Worm (Caenorhabditis elegans) whole organism, mixed stage, embryonic: ENCODE data around the gene srh-187.

ENCODE experiments used
- M03D4.4 ChIP-seq: sonication (generic microtip); optimal IDR thresholded peaks from 2 replicates; lab custom pipeline; 2017; ENCODE audit warnings: mild to moderate bottlenecking, missing genetic modification characterization, missing compliant biosample characterization
- bed-3 ChIP-seq: fragments of 200-800 bp; sonication (Bioruptor generic); optimal IDR thresholded peaks from 3 replicates; lab custom pipeline; 2018; ENCODE audit warnings: mild to moderate bottlenecking, missing genetic modification characterization, moderate library complexity, missing compliant biosample characterization
- blmp-1 ChIP-seq: fragments of 150-350 bp; optimal IDR thresholded peaks from 2 replicates; lab custom pipeline; 2014; ENCODE audit warnings: missing biosample characterization, missing genetic modification characterization
- ceh-39 ChIP-seq: fragments of 150-350 bp; optimal IDR thresholded peaks from 2 replicates; lab custom pipeline; 2014; ENCODE audit warnings: missing biosample characterization, missing genetic modification characterization
- ceh-43 ChIP-seq: fragments of 200-800 bp; sonication (Bioruptor generic); optimal IDR thresholded peaks from 2 replicates; lab custom pipeline; 2018; ENCODE audit warnings: mild to moderate bottlenecking, missing genetic modification characterization, moderate library complexity, missing compliant biosample characterization
- ceh-83 ChIP-seq: fragments of 200-800 bp; sonication (Bioruptor generic); optimal IDR thresholded peaks from 2 replicates; lab custom pipeline; 2018; ENCODE audit warnings: mild to moderate bottlenecking, missing genetic modification characterization, missing compliant biosample characterization
- ces-1 ChIP-seq: fragments of 150-350 bp; optimal IDR thresholded peaks from 2 replicates; lab custom pipeline; 2014; ENCODE audit warnings: missing biosample characterization, missing genetic modification reagents, missing genetic modification characterization
- cnd-1 ChIP-seq: fragments of 200-800 bp; sonication (Bioruptor generic); optimal IDR thresholded peaks from 2 replicates; lab custom pipeline; 2018; ENCODE audit warnings: mild to moderate bottlenecking, missing genetic modification characterization, missing compliant biosample characterization
- drap-1 ChIP-seq: fragments of 200-800 bp; sonication (Bioruptor generic); optimal IDR thresholded peaks from 3 replicates; lab custom pipeline; 2018; ENCODE audit warnings: mild to moderate bottlenecking, missing genetic modification characterization, missing compliant biosample characterization
- elt-1 ChIP-seq: sonication (generic microtip); optimal IDR thresholded peaks from 2 replicates; lab custom pipeline; 2017; ENCODE audit warnings: missing genetic modification characterization, mild to moderate bottlenecking, missing compliant biosample characterization, antibody characterized with exemption, moderate library complexity, borderline replicate concordance; ENCODE audit not compliant: insufficient read depth
- elt-3 ChIP-seq: fragments of 150-350 bp; optimal IDR thresholded peaks from 2 replicates; lab custom pipeline; 2014; ENCODE audit warnings: missing biosample characterization, missing genetic modification characterization
- ham-2 ChIP-seq: fragments of 200-800 bp; sonication (Bioruptor generic); optimal IDR thresholded peaks from 2 replicates; lab custom pipeline; 2018; ENCODE audit warnings: mild to moderate bottlenecking, missing genetic modification characterization, missing compliant biosample characterization
- hlh-1 ChIP-seq: fragments of 150-350 bp; optimal IDR thresholded peaks from 2 replicates; lab custom pipeline; 2014; ENCODE audit warnings: missing biosample characterization, missing genetic modification reagents, missing genetic modification characterization
- lin-32 ChIP-seq: fragments of 200-800 bp; sonication (Bioruptor generic); optimal IDR thresholded peaks from 2 replicates; lab custom pipeline; 2018; ENCODE audit warnings: mild to moderate bottlenecking, missing genetic modification characterization, missing compliant biosample characterization
- lsy-2 ChIP-seq: fragments of 150-350 bp; optimal IDR thresholded peaks from 2 replicates; lab custom pipeline; 2014; ENCODE audit warnings: missing biosample characterization, missing genetic modification characterization
- mab-5 ChIP-seq: fragments of 150-350 bp; optimal IDR thresholded peaks from 2 replicates; lab custom pipeline; 2014; ENCODE audit warnings: missing biosample characterization, missing genetic modification characterization
- mep-1 ChIP-seq: fragments of 150-350 bp; optimal IDR thresholded peaks from 2 replicates; lab custom pipeline; 2017; ENCODE audit warnings: missing biosample characterization, missing genetic modification reagents, missing genetic modification characterization, inconsistent platforms
- mls-2 ChIP-seq: sonication (generic microtip); optimal IDR thresholded peaks from 2 replicates; lab custom pipeline; 2016; ENCODE audit warnings: mild to moderate bottlenecking, missing genetic modification characterization, moderate library complexity, missing compliant biosample characterization
- nhr-12 ChIP-seq: fragments of 150-350 bp; optimal IDR thresholded peaks from 2 replicates; lab custom pipeline; 2014; ENCODE audit warnings: missing biosample characterization, missing genetic modification characterization
- nhr-2 ChIP-seq: fragments of 150-350 bp; optimal IDR thresholded peaks from 2 replicates; lab custom pipeline; 2014; ENCODE audit warnings: missing biosample characterization, missing genetic modification characterization
- nhr-237 ChIP-seq: fragments of 150-350 bp; optimal IDR thresholded peaks from 2 replicates; lab custom pipeline; 2014; ENCODE audit warnings: missing biosample characterization, missing genetic modification characterization
- nhr-28 ChIP-seq: fragments of 150-350 bp; optimal IDR thresholded peaks from 2 replicates; lab custom pipeline; 2014; ENCODE audit warnings: missing biosample characterization, missing genetic modification characterization
- nhr-76 ChIP-seq: sonication (generic microtip); optimal IDR thresholded peaks from 2 replicates; lab custom pipeline; 2017; ENCODE audit warnings: missing biosample characterization, missing genetic modification characterization
- pha-4 ChIP-seq: fragments of 150-350 bp; optimal IDR thresholded peaks from 2 replicates; lab custom pipeline; 2018; ENCODE audit warnings: missing biosample characterization, missing genetic modification reagents, missing genetic modification characterization
- sem-2 ChIP-seq: fragments of 200-800 bp; sonication (Bioruptor generic); optimal IDR thresholded peaks from 2 replicates; lab custom pipeline; 2018; ENCODE audit warnings: mild to moderate bottlenecking, missing genetic modification characterization, missing compliant biosample characterization
- snpc-4 ChIP-seq: fragments of 150-350 bp; optimal IDR thresholded peaks from 2 replicates; lab custom pipeline; 2014; ENCODE audit warnings: missing biosample characterization, missing genetic modification characterization
- sptf-1 ChIP-seq: sonication (generic microtip); optimal IDR thresholded peaks from 2 replicates; lab custom pipeline; 2017; ENCODE audit warnings: mild to moderate bottlenecking, missing genetic modification characterization, moderate library complexity, missing compliant biosample characterization
- tbx-8 ChIP-seq: fragments of 200-800 bp; sonication (Bioruptor generic); optimal IDR thresholded peaks from 2 replicates; lab custom pipeline; 2018; ENCODE audit warnings: mild to moderate bottlenecking, missing genetic modification characterization, moderate library complexity, missing compliant biosample characterization
- unc-120 ChIP-seq: sonication (generic microtip); optimal IDR thresholded peaks from 2 replicates; lab custom pipeline; 2017; ENCODE audit warnings: missing genetic modification characterization, missing compliant biosample characterization; ENCODE audit not compliant: poor library complexity, severe bottlenecking
- unc-39 ChIP-seq: fragments of 150-350 bp; optimal IDR thresholded peaks from 2 replicates; lab custom pipeline; 2014; ENCODE audit warnings: missing biosample characterization, missing genetic modification characterization
- unc-62 ChIP-seq: fragments of 150-350 bp; optimal IDR thresholded peaks from 2 replicates; lab custom pipeline; 2014; ENCODE audit warnings: missing biosample characterization, missing genetic modification reagents, missing genetic modification characterization
- zip-8 ChIP-seq: fragments of 150-350 bp; optimal IDR thresholded peaks from 2 replicates; lab custom pipeline; 2014; ENCODE audit warnings: missing biosample characterization, missing genetic modification characterization
- ztf-11 ChIP-seq: fragments of 150-350 bp; optimal IDR thresholded peaks from 2 replicates; lab custom pipeline; 2014; ENCODE audit warnings: missing biosample characterization, missing genetic modification characterization

The srh-187 gene

ce11 chrV:7325285-7325684 is 14.4 kb downstream of the srh-187 start, which contains the start of gene srx-92:
srx-92 (minus strand) TSS chrV:7325385.
- TF ChIP-seq ztf-11 (tag; lab: Kevin White, UChicago) (no peak), hlh-1 (tag; lab: Kevin White, UChicago) (no peak), zip-8 (tag; lab: Kevin White, UChicago) (no peak), sem-2 (no peak), nhr-76 (tag; lab: Kevin White, UChicago) (no peak), lin-32 (GFP tag; lab: Kevin White, UChicago) (no peak), ceh-39 (no peak), mab-5 (tag; lab: Kevin White, UChicago) (no peak), elt-1 (tag; lab: Kevin White, UChicago) (no peak), pha-4 (tag; lab: Kevin White, UChicago) (no peak), unc-62 (GFP tag; lab: Kevin White, UChicago) (no peak), ceh-83 (GFP tag; lab: Kevin White, UChicago) (no peak), ceh-43 (GFP tag; lab: Kevin White, UChicago) (no peak), tbx-8 (GFP tag; lab: Kevin White, UChicago) (no peak), unc-120 (tag; lab: Kevin White, UChicago) (no peak), mls-2 (tag; lab: Kevin White, UChicago) (no peak), nhr-2 (tag; lab: Kevin White, UChicago) (no peak), mep-1 (tag; lab: Kevin White, UChicago) (no peak), M03D4.4 (tag; lab: Kevin White, UChicago) (no peak), sptf-1 (no peak)

DNA sequence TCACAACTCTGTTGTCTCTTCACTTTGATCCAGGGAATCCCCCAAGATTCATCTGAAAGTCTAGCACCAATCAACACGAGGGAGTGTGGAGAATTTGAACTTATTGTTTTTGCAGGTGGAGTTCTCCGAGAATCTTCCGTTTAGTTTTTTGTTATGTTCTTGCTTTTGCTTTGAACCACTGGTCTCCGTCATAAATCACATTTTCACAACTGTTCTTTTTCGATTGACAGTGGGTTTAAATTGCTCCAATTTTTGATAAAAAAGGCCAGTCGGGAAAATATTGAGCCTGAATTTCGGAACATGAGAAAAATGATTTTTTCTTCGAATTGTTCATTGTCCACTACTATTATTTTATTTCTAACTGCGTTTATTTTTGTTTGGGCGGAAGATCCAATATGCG is 17.8 kb downstream of the srh-187 start, which contains the start of gene F10G2.10:
Gene F10G2.10, plus strand, starts transcription at position 301 of the 400 bp plus-strand sequence.
- TF ChIP-seq mab-5 (tag; lab: Kevin White, UChicago) (no peak), ham-2 (GFP tag; lab: Kevin White, UChicago) (no peak), ces-1 (no peak), elt-1 (tag; lab: Kevin White, UChicago) (no peak), nhr-76 (tag; lab: Kevin White, UChicago) (no peak), pha-4 (tag; lab: Kevin White, UChicago) (no peak), lsy-2 (tag; lab: Kevin White, UChicago) (no peak), bed-3 (GFP tag; lab: Kevin White, UChicago) (no peak), cnd-1 (tag; lab: Kevin White, UChicago) (no peak), snpc-4 (tag; lab: Kevin White, UChicago) (no peak), nhr-2 (tag; lab: Kevin White, UChicago) (no peak), nhr-28 (no peak), mep-1 (tag; lab: Kevin White, UChicago) (no peak), ceh-83 (GFP tag; lab: Kevin White, UChicago) (no peak), mls-2 (tag; lab: Kevin White, UChicago) (no peak), ceh-39 (no peak), unc-62 (GFP tag; lab: Kevin White, UChicago) (no peak)

DNA sequence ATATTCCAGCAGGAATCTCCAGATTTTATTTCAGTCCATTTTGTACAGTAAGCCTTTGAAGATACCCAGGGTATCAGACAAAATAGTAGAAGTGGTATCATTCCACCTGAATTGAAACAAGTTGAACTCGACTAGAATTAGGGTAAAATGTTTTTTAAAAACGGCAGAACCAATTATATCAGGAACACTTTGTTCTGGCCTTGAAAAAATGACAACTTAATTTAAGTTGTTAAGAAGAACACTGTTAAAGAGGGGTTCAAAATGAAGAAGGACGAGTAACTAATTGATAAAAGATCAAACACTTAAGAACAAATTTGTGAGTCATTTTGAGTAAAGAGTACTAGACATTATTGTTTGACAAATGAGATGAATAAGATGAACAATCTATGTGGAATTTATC is 18.8 kb downstream of the srh-187 start, which contains the start of gene lmd-4:
Gene lmd-4, minus strand, starts transcription at position 101 of the 400 bp plus-strand sequence.
- TF ChIP-seq blmp-1 (tag; lab: Kevin White, UChicago): no peak
- TF ChIP-seq M03D4.4 (tag; lab: Kevin White, UChicago): no peak
- no peak for TF ChIP-seq nhr-76 (tag; lab: Kevin White, UChicago)
- TF ChIP-seq ces-1: no peak
- TF ChIP-seq zip-8 (tag; lab: Kevin White, UChicago): no peak
- no peak for TF ChIP-seq drap-1 (GFP tag; lab: Kevin White, UChicago)
- no peak for TF ChIP-seq elt-3 (tag; lab: Kevin White, UChicago)
- no peak for TF ChIP-seq ceh-39
- no peak for TF ChIP-seq sem-2

ce11 chrV:7313233-7313632 is 26.5 kb downstream of the srh-187 start, which contains the start of gene srx-6:
srx-6 (minus strand) TSS chrV:7313333.
- TF ChIP-seq lin-32 (GFP tag; lab: Kevin White, UChicago): no peak
- no peak for TF ChIP-seq zip-8 (tag; lab: Kevin White, UChicago)
- no peak for TF ChIP-seq nhr-237 (tag; lab: Kevin White, UChicago)
- no peak for TF ChIP-seq ham-2 (GFP tag; lab: Kevin White, UChicago)
- TF ChIP-seq ces-1: no peak
- TF ChIP-seq mls-2 (tag; lab: Kevin White, UChicago): no peak
- no peak for TF ChIP-seq sem-2
- TF ChIP-seq unc-39 (tag; lab: Kevin White, UChicago): no peak
- no peak for TF ChIP-seq nhr-12 (tag; lab: Kevin White, UChicago)
